Worm (Caenorhabditis elegans): ENCODE measurements around the gene C05C8.7.

DNA sequence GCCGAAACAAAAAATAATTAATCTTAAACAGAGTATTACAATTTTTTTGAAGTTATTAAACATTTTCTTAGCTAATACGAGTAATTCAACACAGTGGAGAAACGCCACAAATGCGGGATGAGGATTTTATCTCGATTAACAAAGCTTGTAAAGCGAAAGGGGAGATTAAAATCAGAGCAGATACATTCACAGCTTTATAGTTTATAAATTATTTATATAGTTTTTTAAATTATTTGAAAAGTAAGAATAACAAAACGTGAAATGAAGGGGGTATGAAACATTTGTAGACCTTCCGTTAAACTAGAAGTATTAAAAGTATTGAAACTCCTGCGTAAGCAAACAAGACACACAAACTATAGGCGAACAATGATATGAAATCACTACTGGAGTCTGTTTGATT is 8.2 kb upstream of the C05C8.7 start, which contains the start of gene C05C8.8:
- TF ChIP-seq C08G9.2 (tag; optimal IDR thresholded peaks at IDR 0.05) (no peak), npax-4 (tag; optimal IDR thresholded peaks at IDR 0.05) (no peak), nhr-11 (tag; optimal IDR thresholded peaks at IDR 0.05) (no peak), gmeb-2 (tag; optimal IDR thresholded peaks at IDR 0.05) (no peak), pag-3 (tag; optimal IDR thresholded peaks at IDR 0.05; ENCODE audit: borderline replicate concordance) (no peak), tbx-2 (tag; optimal IDR thresholded peaks at IDR 0.05) (no peak), ceh-9 (tag; optimal IDR thresholded peaks at IDR 0.05) (no peak), pha-4 (tag; optimal IDR thresholded peaks at IDR 0.05) (no peak)

Data from whole organism, late embryonic.